Worm (Caenorhabditis elegans) whole organism, L4 larva: ENCODE data around the gene R151.10.

Experiments
- D1046.2 ChIP-seq: fragments of 200-800 bp; sonication (Bioruptor generic); IDR thresholded peaks from 2 replicates; pipeline ENCODE4 v1.3.6; 2022; ENCODE audit warnings: missing genetic modification characterization, missing compliant biosample characterization
- Y5F2A.4 ChIP-seq: fragments of 200-800 bp; sonication (Bioruptor generic); optimal IDR thresholded peaks from 2 replicates; lab custom pipeline; 2018; ENCODE audit warnings: mild to moderate bottlenecking, missing genetic modification characterization, missing compliant biosample characterization
- Y75B8A.6 ChIP-seq: fragments of 200-800 bp; sonication (Bioruptor generic); IDR thresholded peaks from 2 replicates; pipeline ENCODE4 v1.3.6; 2022; ENCODE audit warnings: missing genetic modification reagents, missing genetic modification characterization, missing compliant biosample characterization
- aha-1 ChIP-seq: fragments of 150-350 bp; peaks from one replicate; lab custom pipeline; 2014; ENCODE audit warnings: missing biosample characterization, missing genetic modification characterization
- aly-2 ChIP-seq: sonication (generic microtip); optimal IDR thresholded peaks from 2 replicates; lab custom pipeline; 2018; ENCODE audit warnings: missing biosample characterization, missing genetic modification characterization
- ama-1 ChIP-seq: fragments of 150-350 bp; optimal IDR thresholded peaks from 2 replicates; lab custom pipeline; 2014; ENCODE audit warnings: inconsistent platforms, mixed read lengths
- arid-1 ChIP-seq: fragments of 200-800 bp; sonication (Bioruptor generic); conservative IDR thresholded peaks from 2 replicates; pipeline ENCODE4 v1.3.6; 2022; ENCODE audit warnings: missing genetic modification reagents, missing genetic modification characterization, missing compliant biosample characterization
- attf-4 ChIP-seq: sonication (generic microtip); optimal IDR thresholded peaks from 3 replicates; lab custom pipeline; 2017; ENCODE audit warnings: missing biosample characterization, missing genetic modification characterization
- ceh-62 ChIP-seq: sonication (generic microtip); optimal IDR thresholded peaks from 2 replicates; lab custom pipeline; 2017; ENCODE audit warnings: missing biosample characterization, missing genetic modification characterization
- ces-1 ChIP-seq: fragments of 150-350 bp; sonication (generic microtip); optimal IDR thresholded peaks from 4 replicates; lab custom pipeline; 2014; ENCODE audit warnings: missing biosample characterization, missing genetic modification reagents, missing genetic modification characterization
- cey-2 ChIP-seq: sonication (generic microtip); optimal IDR thresholded peaks from 3 replicates; lab custom pipeline; 2017; ENCODE audit warnings: missing genetic modification characterization, mild to moderate bottlenecking, missing compliant biosample characterization, antibody characterized with exemption, borderline replicate concordance; ENCODE audit not compliant: insufficient read depth
- daf-12 ChIP-seq: fragments of 150-350 bp; optimal IDR thresholded peaks from 2 replicates; lab custom pipeline; 2014; ENCODE audit warnings: missing biosample characterization, missing genetic modification reagents, missing genetic modification characterization
- daf-16 ChIP-seq, 3 experiments: sonication (generic microtip); optimal IDR thresholded peaks; 2 replicates each; lab custom pipeline; 2016 to 2017; ENCODE audit warnings: missing genetic modification characterization in 3 of 3, missing genetic modification reagents in 3 of 3, mild to moderate bottlenecking in 2 of 3, missing compliant biosample characterization in 2 of 3, missing biosample characterization in 1 of 3, moderate library complexity in 1 of 3
- dmd-6 ChIP-seq: fragments of 200-800 bp; sonication (Bioruptor generic); IDR thresholded peaks from 2 replicates; pipeline ENCODE4 v1.3.6; 2022; ENCODE audit warnings: missing genetic modification reagents, missing genetic modification characterization, missing compliant biosample characterization
- dpl-1 ChIP-seq: fragments of 150-350 bp; optimal IDR thresholded peaks from 2 replicates; lab custom pipeline; 2014; ENCODE audit warnings: missing biosample characterization, missing genetic modification reagents, missing genetic modification characterization
- dve-1 ChIP-seq: sonication (generic microtip); optimal IDR thresholded peaks from 2 replicates; lab custom pipeline; 2017; ENCODE audit warnings: antibody characterized with exemption, mild to moderate bottlenecking, missing genetic modification characterization, missing compliant biosample characterization; ENCODE audit not compliant: insufficient read depth
- fkh-10 ChIP-seq: fragments of 150-350 bp; optimal IDR thresholded peaks from 2 replicates; lab custom pipeline; 2014; ENCODE audit warnings: missing biosample characterization, missing genetic modification reagents, missing genetic modification characterization
- hif-1 ChIP-seq, 2 experiments: sonication (generic microtip); optimal IDR thresholded peaks; 2 replicates each; lab custom pipeline; 2016 to 2017; ENCODE audit warnings: missing compliant biosample characterization in 2 of 2, missing genetic modification characterization in 2 of 2, missing genetic modification reagents in 2 of 2, missing genotype in 2 of 2, mild to moderate bottlenecking in 1 of 2
- hlh-11 ChIP-seq: fragments of 200-800 bp; sonication (Bioruptor generic); optimal IDR thresholded peaks from 2 replicates; lab custom pipeline; 2018; ENCODE audit warnings: mild to moderate bottlenecking, missing genetic modification characterization, missing compliant biosample characterization
- hlh-30 ChIP-seq: sonication (generic microtip); optimal IDR thresholded peaks from 2 replicates; lab custom pipeline; 2017; ENCODE audit warnings: antibody characterized with exemption, mild to moderate bottlenecking, missing genetic modification characterization, missing compliant biosample characterization; ENCODE audit not compliant: insufficient read depth
- hmg-1.1 ChIP-seq: fragments of 200-800 bp; sonication (Bioruptor generic); IDR thresholded peaks from 2 replicates; pipeline ENCODE4 v1.3.6; 2022; ENCODE audit warnings: missing genetic modification reagents, missing genetic modification characterization, missing compliant biosample characterization
- jun-1 ChIP-seq: fragments of 150-350 bp; optimal IDR thresholded peaks from 2 replicates; lab custom pipeline; 2014; ENCODE audit warnings: missing biosample characterization, missing genetic modification reagents, missing genetic modification characterization
- lim-7 ChIP-seq: fragments of 200-800 bp; sonication (Bioruptor generic); IDR thresholded peaks from 2 replicates; pipeline ENCODE4 v1.3.6; 2022; ENCODE audit warnings: missing genetic modification characterization, missing compliant biosample characterization
- lin-29 ChIP-seq: fragments of 200-800 bp; sonication (Bioruptor generic); IDR thresholded peaks from 2 replicates; pipeline ENCODE4 v1.3.6; 2022; ENCODE audit warnings: missing genetic modification reagents, missing genetic modification characterization, missing compliant biosample characterization
- lin-39 ChIP-seq: fragments of 150-350 bp; optimal IDR thresholded peaks from 2 replicates; lab custom pipeline; 2014; ENCODE audit warnings: missing biosample characterization, missing genetic modification reagents, missing genetic modification characterization
- lsy-2 ChIP-seq, 2 experiments: fragments of 150-350 bp in 1 of 2; sonication (generic microtip) in 1 of 2; optimal IDR thresholded peaks; 2 replicates each; lab custom pipeline; 2014 to 2017; ENCODE audit warnings: missing biosample characterization in 2 of 2, missing genetic modification characterization in 2 of 2
- mep-1 ChIP-seq: fragments of 150-350 bp; sonication (generic microtip); optimal IDR thresholded peaks from 3 replicates; lab custom pipeline; 2014; ENCODE audit warnings: missing biosample characterization, missing genetic modification characterization
- nhr-25 ChIP-seq: sonication (generic microtip); optimal IDR thresholded peaks from 2 replicates; lab custom pipeline; 2017; ENCODE audit warnings: missing genetic modification characterization, mild to moderate bottlenecking, missing compliant biosample characterization, antibody characterized with exemption, moderate library complexity, borderline replicate concordance; ENCODE audit not compliant: insufficient read depth
- nhr-28 ChIP-seq: fragments of 150-350 bp; optimal IDR thresholded peaks from 2 replicates; lab custom pipeline; 2014; ENCODE audit warnings: missing biosample characterization, missing genetic modification characterization
- nhr-48 ChIP-seq: sonication (generic microtip); optimal IDR thresholded peaks from 2 replicates; lab custom pipeline; 2016; ENCODE audit warnings: mild to moderate bottlenecking, missing genetic modification characterization, missing compliant biosample characterization
- nhr-6 ChIP-seq: fragments of 150-350 bp; optimal IDR thresholded peaks from 2 replicates; lab custom pipeline; 2014; ENCODE audit warnings: missing biosample characterization, missing genetic modification characterization
- php-3 ChIP-seq: fragments of 200-800 bp; sonication (Bioruptor generic); IDR thresholded peaks from 2 replicates; pipeline ENCODE4 v1.3.6; 2022; ENCODE audit warnings: missing genetic modification reagents, missing genetic modification characterization, missing compliant biosample characterization
- unc-62 ChIP-seq, 3 experiments: fragments of 150-350 bp in 1 of 3; sonication (generic microtip); optimal IDR thresholded peaks in 2 of 3; peaks in 1 of 3; 1 replicate in 1 of 3; 2 replicates in 2 of 3; lab custom pipeline; 2014 to 2017; ENCODE audit warnings: missing biosample characterization in 3 of 3, missing genetic modification characterization in 3 of 3, missing genetic modification reagents in 3 of 3, missing genotype in 1 of 3
- ztf-7 ChIP-seq: fragments of 150-350 bp; optimal IDR thresholded peaks from 2 replicates; lab custom pipeline; 2014; ENCODE audit warnings: missing biosample characterization, missing genetic modification characterization

Gene R151.10

DNA sequence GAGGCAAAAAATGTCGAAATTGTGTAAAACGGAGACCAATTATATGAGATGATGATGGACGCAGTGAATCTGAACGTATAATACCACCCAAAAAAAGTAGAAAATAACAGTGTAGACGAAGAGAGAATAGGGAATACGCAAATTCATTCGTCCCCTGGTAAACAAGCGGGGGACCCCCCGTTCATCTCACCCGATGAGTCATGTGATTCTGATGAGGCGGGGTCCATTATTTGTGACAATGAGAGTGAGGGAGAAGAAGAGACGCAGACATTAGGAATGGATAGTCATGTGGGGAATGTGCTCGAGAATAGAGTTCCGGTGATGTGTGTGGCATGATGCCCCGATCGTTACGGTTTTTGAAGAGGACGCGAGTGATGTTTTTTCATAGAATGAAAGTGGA is 41.3 kb upstream of the R151.10 start (continued):
- TF ChIP-seq hmg-1.1 (GFP tag; lab: Robert Waterston, UW) (peak; percentile 69), hlh-11 (tag; lab: Kevin White, UChicago) (peak; percentile 78), dpl-1 (GFP tag; lab: Kevin White, UChicago) (peak; percentile 18), attf-4 (no peak), ceh-62 (no peak), ztf-7 (tag; lab: Kevin White, UChicago) (peak; percentile 26), Y75B8A.6 (no peak), nhr-25 (tag; lab: Kevin White, UChicago) (peak; percentile 15), lin-39 (tag; lab: Kevin White, UChicago) (no peak), jun-1 (tag; lab: Kevin White, UChicago) (no peak), lsy-2 (tag; optimal IDR thresholded peaks at IDR 0.05; lab: Kevin White, UChicago) (peak; percentile 5 to 68), nhr-28 (tag; lab: Kevin White, UChicago) (peak; percentile 40), D1046.2 (GFP tag; lab: Robert Waterston, UW) (no peak), arid-1 (GFP tag; lab: Robert Waterston, UW) (peak; percentile 41; the same call in 1 of the 2 replicates), dve-1 (peak; percentile 54), Y5F2A.4 (GFP tag; lab: Kevin White, UChicago) (no peak), nhr-48 (no peak), hif-1 (tag; optimal IDR thresholded peaks at IDR 0.05; lab: Kevin White, UChicago) (peak in 1 of 2 experiments; percentile 30), php-3 (GFP tag; lab: Robert Waterston, UW) (no peak)
- TF ChIP-seq, all 104 proteins: peak for 25

DNA sequence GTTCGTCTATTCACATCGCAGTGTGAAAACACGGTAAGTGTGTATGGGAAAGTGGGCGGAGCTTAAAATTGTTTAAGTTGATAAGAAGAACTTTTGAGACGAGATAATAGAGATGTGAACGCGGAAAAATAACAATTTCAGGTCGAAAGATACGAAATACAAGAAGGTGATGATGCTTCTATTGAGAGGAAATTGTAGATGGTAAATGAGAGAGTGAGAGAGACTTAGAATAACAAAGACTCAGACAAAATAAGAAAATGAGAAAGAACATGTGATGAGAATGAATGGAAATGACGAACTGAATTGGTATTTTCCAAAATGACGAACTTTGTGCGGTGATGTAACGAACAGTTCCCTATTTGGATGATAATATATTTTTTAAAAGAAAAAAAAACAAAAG is 40.3 kb upstream of the R151.10 start:
- TF ChIP-seq nhr-6 (tag; lab: Kevin White, UChicago) (peak; percentile 7), ces-1 (GFP tag; lab: Kevin White, UChicago) (no peak), nhr-28 (tag; lab: Kevin White, UChicago) (peak; percentile 54), lin-29 (no peak), daf-12 (tag; lab: Kevin White, UChicago) (no peak), daf-16 (GFP tag; optimal IDR thresholded peaks at IDR 0.05; lab: Kevin White, UChicago) (no peak), daf-16 (tag; optimal IDR thresholded peaks at IDR 0.05; lab: Kevin White, UChicago) (peak; percentile 40), mep-1 (tag; lab: Kevin White, UChicago) (peak; percentile 39), dmd-6 (GFP tag; lab: Robert Waterston, UW) (peak; percentile 35; the same call in 1 of the 2 replicates), hlh-30 (tag; lab: Kevin White, UChicago) (peak; percentile 23)

DNA sequence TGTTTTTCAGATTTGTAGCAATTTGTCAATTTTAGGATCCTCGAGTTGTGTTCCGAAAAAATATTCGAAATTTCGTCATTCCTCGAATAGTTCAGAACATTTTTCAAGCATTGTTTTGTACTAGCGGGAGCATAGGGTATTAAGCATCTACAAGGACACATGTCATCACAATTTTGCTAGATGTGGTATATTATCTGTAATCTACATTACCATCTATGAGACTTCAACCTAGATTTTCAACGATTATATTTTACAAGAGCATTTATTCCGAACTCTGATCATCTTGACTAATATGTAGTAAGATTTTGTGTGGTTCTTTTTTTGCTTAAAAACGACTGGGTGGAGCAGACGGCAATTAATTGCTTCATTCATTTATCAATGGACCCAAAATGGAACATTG is 32.3 kb upstream of the R151.10 start:
- no peak for TF ChIP-seq cey-2 (tag; lab: Kevin White, UChicago)
- no peak for TF ChIP-seq aly-2 (tag; lab: Kevin White, UChicago)
- no peak for TF ChIP-seq ama-1 (lab: Kevin White, UChicago)
- peak in 1 of 2 experiments; percentile 92 for TF ChIP-seq unc-62 (GFP tag; optimal IDR thresholded peaks at IDR 0.05 in 1 of 2; lab: Kevin White, UChicago)
- TF ChIP-seq unc-62 (tag; optimal IDR thresholded peaks at IDR 0.05; lab: Kevin White, UChicago) = no peak

DNA sequence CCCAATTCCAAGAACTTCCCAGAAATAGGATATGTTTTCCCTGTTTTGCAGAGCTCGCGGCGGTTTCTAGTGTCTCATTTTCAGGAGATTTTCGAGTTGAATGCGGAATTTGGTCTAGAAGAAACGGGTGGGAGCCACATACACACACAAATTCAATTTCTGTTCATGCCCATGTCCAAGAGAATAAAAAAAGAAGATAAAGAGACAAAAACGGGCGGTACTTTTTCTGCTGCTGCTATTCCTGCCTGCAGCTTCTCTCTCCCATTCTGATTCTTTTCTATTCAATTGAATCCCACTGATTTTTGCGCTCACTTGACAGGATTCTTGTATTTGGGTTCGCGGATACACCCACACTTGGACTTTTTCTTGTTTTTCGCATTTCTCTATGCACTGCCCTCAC is 31.9 kb upstream of the R151.10 start:
- TF ChIP-seq ces-1 (GFP tag; lab: Kevin White, UChicago) (peak; percentile 31), lim-7 (GFP tag; lab: Robert Waterston, UW) (no peak)

DNA sequence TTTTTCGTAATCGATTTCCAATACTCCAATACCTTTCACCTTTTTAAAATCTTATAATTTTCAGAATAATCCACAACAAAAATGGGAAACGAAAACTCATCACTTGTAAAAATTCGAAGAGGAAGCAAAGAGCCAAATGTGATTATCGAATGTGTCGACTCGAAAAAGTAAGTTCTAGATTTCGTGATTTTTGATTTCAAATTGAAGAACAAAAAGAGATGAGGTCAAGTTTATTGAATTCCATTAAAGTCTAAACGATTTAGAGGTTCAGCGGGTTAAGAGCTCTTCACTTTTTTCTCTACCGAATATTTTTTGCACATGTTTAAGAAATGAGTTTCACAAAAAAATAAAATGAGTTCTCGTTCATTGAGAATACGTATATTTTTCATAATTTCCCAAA is 28.2 kb upstream of the R151.10 start, which contains the start of gene B0361.4:
Gene B0361.4 (plus strand): TSS at position 61 of the 400 bp plus-strand sequence.
- TF ChIP-seq fkh-10 (GFP tag; lab: Kevin White, UChicago) (peak; percentile 71), aha-1 (no peak), ces-1 (GFP tag; lab: Kevin White, UChicago) (peak; percentile 10)
- TF ChIP-seq, all 104 proteins: peak for 2
